Worm (Caenorhabditis elegans) whole organism, L4 larva: ENCODE data around the gene daf-12.

Experiments used
- attf-4 ChIP-seq: sonication (generic microtip); optimal IDR thresholded peaks from 3 replicates; lab custom pipeline; 2017; ENCODE audit warnings: missing biosample characterization, missing genetic modification characterization
- egl-27 ChIP-seq: sonication (generic microtip); optimal IDR thresholded peaks from 3 replicates; lab custom pipeline; 2017; ENCODE audit warnings: missing biosample characterization, missing genetic modification reagents, missing genetic modification characterization
- mdl-1 ChIP-seq, 2 experiments: fragments of 150-350 bp in 1 of 2; sonication (generic microtip) in 1 of 2; optimal IDR thresholded peaks; 2 replicates each; lab custom pipeline; 2014 to 2017; ENCODE audit warnings: missing biosample characterization in 2 of 2, missing genetic modification characterization in 2 of 2
- mxl-2 ChIP-seq: fragments of 200-800 bp; sonication (Bioruptor generic); conservative IDR thresholded peaks from 2 replicates; pipeline ENCODE4 v1.3.6; 2022; ENCODE audit warnings: missing genetic modification reagents, missing genetic modification characterization, missing compliant biosample characterization
- nhr-237 ChIP-seq: sonication (generic microtip); optimal IDR thresholded peaks from 2 replicates; lab custom pipeline; 2017; ENCODE audit warnings: missing biosample characterization, missing genetic modification characterization
- unc-62 ChIP-seq, 3 experiments: fragments of 150-350 bp in 1 of 3; sonication (generic microtip); optimal IDR thresholded peaks in 2 of 3; peaks in 1 of 3; 1 replicate in 1 of 3; 2 replicates in 2 of 3; lab custom pipeline; 2014 to 2017; ENCODE audit warnings: missing biosample characterization in 3 of 3, missing genetic modification characterization in 3 of 3, missing genetic modification reagents in 3 of 3, missing genotype in 1 of 3

- TF ChIP-seq attf-4 (no peak), mdl-1 (tag; optimal IDR thresholded peaks at IDR 0.05; lab: Kevin White, UChicago) (no peak), egl-27 (tag; lab: Kevin White, UChicago) (no peak), nhr-237 (tag; lab: Kevin White, UChicago) (no peak), mxl-2 (GFP tag; lab: Robert Waterston, UW) (no peak), unc-62 (GFP tag; optimal IDR thresholded peaks at IDR 0.05 in 1 of 2; lab: Kevin White, UChicago) (no peak), unc-62 (tag; optimal IDR thresholded peaks at IDR 0.05; lab: Kevin White, UChicago) (no peak)
Measured at ce11 chrX:10681698-10682097, 46.0 kb downstream of the daf-12 start, which contains the start of gene phf-31.
